Fruit fly (Drosophila melanogaster): Measurements from ENCODE around the gene mus304.

mus304 gene

dm6 chr3L:18114038-18114926 lies 4.7 kb downstream of the mus304 start (continued):
- TF ChIP-seq sima (GFP tag; optimal IDR thresholded peaks at IDR 0.05) (no peak), CG8290 (GFP tag; optimal IDR thresholded peaks at IDR 0.05) (peak; percentile 10), CG8290 (tag; optimal IDR thresholded peaks at IDR 0.05) (peak in 1 of 2 experiments; percentile 80), CG4360 (GFP tag; IDR thresholded peaks at IDR 0.05) (no peak), CG7786 (GFP tag; optimal IDR thresholded peaks at IDR 0.05) (no peak), insv (GFP tag; optimal IDR thresholded peaks at IDR 0.05) (no peak), CG8944 (GFP tag; optimal IDR thresholded peaks at IDR 0.05) (peak; percentile 6), Myb (GFP tag; optimal IDR thresholded peaks at IDR 0.05) (peak; percentile 9), HmgZ (tag; optimal IDR thresholded peaks at IDR 0.05) (peak; percentile 31), CG12391 (tag; optimal IDR thresholded peaks at IDR 0.05) (peak; percentile 63), Xrp1 (GFP tag; IDR thresholded peaks at IDR 0.05) (peak; percentile 34; the same call in 1 of the 2 replicates), CG12071 (GFP tag; optimal IDR thresholded peaks at IDR 0.05) (peak; percentile 71), CG12104 (GFP tag; optimal IDR thresholded peaks at IDR 0.05) (no peak), chif (GFP tag; optimal IDR thresholded peaks at IDR 0.05) (peak in 1 of 2 experiments; percentile 27), CG6854 (GFP tag; optimal IDR thresholded peaks at IDR 0.05) (peak; percentile 57), Dad (GFP tag; optimal IDR thresholded peaks at IDR 0.05) (no peak), Hr78 (GFP tag; optimal IDR thresholded peaks at IDR 0.05) (no peak), CG1832 (GFP tag; optimal IDR thresholded peaks at IDR 0.05) (no peak), ab (GFP tag; optimal IDR thresholded peaks at IDR 0.05) (no peak), fu2 (GFP tag; optimal IDR thresholded peaks at IDR 0.05) (no peak), ewg (GFP tag; optimal IDR thresholded peaks at IDR 0.05) (peak; percentile 19), CG6254 (GFP tag; optimal IDR thresholded peaks at IDR 0.05) (no peak), peb (GFP tag; IDR thresholded peaks at IDR 0.05) (no peak), hth (optimal IDR thresholded peaks at IDR 0.05) (no peak), Scr (GFP tag; IDR thresholded peaks at IDR 0.05; ENCODE audit: partially characterized antibody) (peak; percentile 23; the same call in 1 of the 2 replicates), CG9876 (GFP tag; optimal IDR thresholded peaks at IDR 0.05) (no peak), Dip3 (GFP tag; optimal IDR thresholded peaks at IDR 0.05) (no peak), Mrtf (GFP tag; IDR thresholded peaks at IDR 0.05) (peak; percentile 7; the same call in 1 of the 3 replicates), CG31441 (GFP tag; IDR thresholded peaks at IDR 0.05) (peak; percentile 55), hb (GFP tag; IDR thresholded peaks at IDR 0.05; ENCODE audit: partially characterized antibody) (no peak), CG11696 (GFP tag; IDR thresholded peaks at IDR 0.05) (no peak), CG12942 (GFP tag; optimal IDR thresholded peaks at IDR 0.05) (peak; percentile 32), CG6689 (GFP tag; IDR thresholded peaks at IDR 0.05) (no peak; the same call in 1 of the 2 replicates), crc (GFP tag; optimal IDR thresholded peaks at IDR 0.05) (no peak), gcm (GFP tag; optimal IDR thresholded peaks at IDR 0.05) (peak; percentile 31), sr (GFP tag; IDR thresholded peaks at IDR 0.05) (no peak; the same call in 2 of the 3 replicates), CG7271 (tag; optimal IDR thresholded peaks at IDR 0.05) (no peak), CoRest (tag; optimal IDR thresholded peaks at IDR 0.05) (peak; percentile 64), PHDP (tag; optimal IDR thresholded peaks at IDR 0.05) (peak; percentile 59), hbn (GFP tag; IDR thresholded peaks at IDR 0.05; ENCODE audit: partially characterized antibody) (no peak), ase (GFP tag; IDR thresholded peaks at IDR 0.05) (no peak; the same call in 1 of the 3 replicates), CG17912 (GFP tag; optimal IDR thresholded peaks at IDR 0.05) (peak; percentile 15), Nf-YA (GFP tag; IDR thresholded peaks at IDR 0.05) (no peak), CG3726 (GFP tag; IDR thresholded peaks at IDR 0.05) (no peak), Bgb (GFP tag; IDR thresholded peaks at IDR 0.05; ENCODE audit: partially characterized antibody) (peak; percentile 44; the same call in 1 of the 2 replicates), ind (GFP tag; optimal IDR thresholded peaks at IDR 0.05) (no peak), YL-1 (GFP tag; optimal IDR thresholded peaks at IDR 0.05) (no peak), Hmr (GFP tag; optimal IDR thresholded peaks at IDR 0.05) (peak; percentile 65), pros (GFP tag; optimal IDR thresholded peaks at IDR 0.05) (no peak)
